Worm (Caenorhabditis elegans): ENCODE data around the gene pap-3.
A peak's percentile ranks its signal among the peaks of the same experiment; 100 is the strongest.

Gene pap-3

ce11 chrII:11836554-11837218, 20.3 kb upstream of the pap-3 start:
- TF ChIP-seq nhr-237 (tag; optimal IDR thresholded peaks at IDR 0.05) (no peak), ham-2 (GFP tag; optimal IDR thresholded peaks at IDR 0.05) (no peak), mls-2 (tag; optimal IDR thresholded peaks at IDR 0.05) (no peak), nhr-12 (tag; optimal IDR thresholded peaks at IDR 0.05) (no peak), unc-39 (tag; optimal IDR thresholded peaks at IDR 0.05) (no peak)

- TF ChIP-seq elt-1 (tag; optimal IDR thresholded peaks at IDR 0.05; ENCODE audit: borderline replicate concordance, insufficient read depth): no peak
- TF ChIP-seq cnd-1 (tag; optimal IDR thresholded peaks at IDR 0.05): no peak
- no peak for TF ChIP-seq ztf-11 (tag; optimal IDR thresholded peaks at IDR 0.05)
- TF ChIP-seq pha-4 (tag; optimal IDR thresholded peaks at IDR 0.05): no peak
- TF ChIP-seq elt-3 (tag; optimal IDR thresholded peaks at IDR 0.05): no peak
- no peak for TF ChIP-seq nhr-12 (tag; optimal IDR thresholded peaks at IDR 0.05)
- TF ChIP-seq unc-39 (tag; optimal IDR thresholded peaks at IDR 0.05): no peak
- TF ChIP-seq snpc-4 (tag; optimal IDR thresholded peaks at IDR 0.05): no peak
These were observed 18.8 kb upstream of the pap-3 start, which contains the start of gene T27D12.6 for ce11 chrII:11835208-11835607. Gene T27D12.6 (plus strand): TSS chrII:11835508.

ce11 chrII:11832475-11832874, 16.1 kb upstream of the pap-3 start, which contains the start of gene clec-144:
Gene clec-144 (minus strand): TSS chrII:11832575.
- TF ChIP-seq nhr-237 (tag; optimal IDR thresholded peaks at IDR 0.05) (no peak), lin-13 (tag; optimal IDR thresholded peaks at IDR 0.05) (no peak), cnd-1 (tag; optimal IDR thresholded peaks at IDR 0.05) (no peak)

ce11 chrII:11830601-11831000, 14.2 kb upstream of the pap-3 start:
- TF ChIP-seq mab-5 (tag; optimal IDR thresholded peaks at IDR 0.05) (peak; percentile 54), elt-3 (tag; optimal IDR thresholded peaks at IDR 0.05) (no peak), ceh-43 (GFP tag; optimal IDR thresholded peaks at IDR 0.05) (no peak), blmp-1 (tag; optimal IDR thresholded peaks at IDR 0.05) (no peak), unc-62 (GFP tag; optimal IDR thresholded peaks at IDR 0.05) (peak; percentile 38), bed-3 (GFP tag; optimal IDR thresholded peaks at IDR 0.05) (no peak)

- TF ChIP-seq ces-1 (GFP tag; optimal IDR thresholded peaks at IDR 0.05) (no peak), elt-1 (tag; optimal IDR thresholded peaks at IDR 0.05; ENCODE audit: borderline replicate concordance, insufficient read depth) (no peak), sptf-1 (tag; optimal IDR thresholded peaks at IDR 0.05) (no peak), nhr-2 (tag; optimal IDR thresholded peaks at IDR 0.05) (no peak), zip-8 (tag; optimal IDR thresholded peaks at IDR 0.05) (no peak)
These were observed 13.5 kb upstream of the pap-3 start, which contains the start of gene pes-5 for ce11 chrII:11829920-11830319. Gene pes-5 (minus strand): TSS chrII:11830020.

ce11 chrII:11823566-11824308, 7.4 kb upstream of the pap-3 start, which contains the start of gene Y6D1A.1:
Gene Y6D1A.1 (minus strand): TSS chrII:11823616.
- TF ChIP-seq zip-8 (tag; optimal IDR thresholded peaks at IDR 0.05) (no peak), flh-1 (GFP tag; optimal IDR thresholded peaks at IDR 0.05) (no peak), lin-32 (GFP tag; optimal IDR thresholded peaks at IDR 0.05) (no peak), pha-4 (tag; optimal IDR thresholded peaks at IDR 0.05) (no peak), bed-3 (GFP tag; optimal IDR thresholded peaks at IDR 0.05) (no peak), ceh-43 (GFP tag; optimal IDR thresholded peaks at IDR 0.05) (no peak), drap-1 (GFP tag; optimal IDR thresholded peaks at IDR 0.05) (no peak), ceh-83 (GFP tag; optimal IDR thresholded peaks at IDR 0.05) (no peak), nhr-237 (tag; optimal IDR thresholded peaks at IDR 0.05) (no peak)

ce11 chrII:11819824-11820223, 3.4 kb upstream of the pap-3 start, which contains the start of gene Y6D1A.2:
Gene Y6D1A.2 (minus strand): TSS chrII:11819924.
- TF ChIP-seq ceh-43 (GFP tag; optimal IDR thresholded peaks at IDR 0.05) (no peak), elt-1 (tag; optimal IDR thresholded peaks at IDR 0.05; ENCODE audit: borderline replicate concordance, insufficient read depth) (peak; percentile 50), sptf-1 (tag; optimal IDR thresholded peaks at IDR 0.05) (no peak)
